Fruit fly (Drosophila melanogaster) Kc167 (cell line): ENCODE data around the gene Mettl3.

ENCODE experiments used
- Myc ChIP-seq: fragments of >200 bp; optimal IDR thresholded peaks from 2 replicates; lab custom pipeline; 2017; ENCODE audit warnings: missing external identifiers
- Sin3A ChIP-seq: fragments of >200 bp; optimal IDR thresholded peaks from 2 replicates; lab custom pipeline; 2018; ENCODE audit warnings: missing external identifiers
- h ChIP-seq: fragments of >200 bp; optimal IDR thresholded peaks from 3 replicates; lab custom pipeline; 2018; ENCODE audit warnings: missing external identifiers
- insv ChIP-seq: fragments of >200 bp; optimal IDR thresholded peaks from 3 replicates; lab custom pipeline; 2018; ENCODE audit warnings: missing external identifiers
- ttk ChIP-seq: sonication (Bioruptor generic); optimal IDR thresholded peaks from 2 replicates; lab custom pipeline; 2017; ENCODE audit warnings: missing external identifiers

- no peak for TF ChIP-seq ttk (lab: Kevin White, UChicago)
- TF ChIP-seq h (lab: Kevin White, UChicago), result no peak
- TF ChIP-seq insv, result no peak
- no peak for TF ChIP-seq Sin3A (lab: Kevin White, UChicago)
- TF ChIP-seq Myc (lab: Kevin White, UChicago), result no peak
These were observed 14.3 kb upstream of the Mettl3 start for dm6 chr3R:24017648-24018047.
